Worm (Caenorhabditis elegans): ENCODE data around the gene pph-4.2.

pph-4.2 gene

DNA sequence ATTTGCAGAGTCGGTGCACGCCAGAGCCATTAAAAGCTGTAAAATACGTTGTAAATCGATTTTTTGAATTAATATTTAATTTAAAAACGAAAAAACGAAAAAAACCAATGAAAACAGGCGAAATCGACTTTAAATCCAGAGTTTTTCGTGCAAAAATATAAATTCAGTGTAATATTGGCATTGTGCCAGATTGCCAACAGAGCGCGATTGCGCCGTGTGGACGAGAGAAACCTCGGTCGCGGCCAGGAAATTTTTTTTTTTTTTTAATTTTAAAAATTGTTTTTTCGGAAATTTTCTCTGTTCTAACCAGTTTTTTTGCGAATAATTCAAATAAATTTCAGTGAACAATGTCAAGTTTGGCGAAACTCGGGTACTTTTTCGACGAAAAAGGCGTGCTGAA is 25.7 kb downstream of the pph-4.2 start, which contains the start of the genes pph-4.1 and Y75B8A.31 (continued):
- TF ChIP-seq nhr-84 (tag; optimal IDR thresholded peaks at IDR 0.05) (no peak), mef-2 (tag; optimal IDR thresholded peaks at IDR 0.05) (no peak), nhr-237 (tag; optimal IDR thresholded peaks at IDR 0.05) (no peak), efl-1 (optimal IDR thresholded peaks at IDR 0.05) (peak; percentile 80 to 83), efl-1 (GFP tag; optimal IDR thresholded peaks at IDR 0.05 in 1 of 2) (peak; percentile 79 to 97), ceh-8 (GFP tag; optimal IDR thresholded peaks at IDR 0.05) (no peak), unc-130 (tag; optimal IDR thresholded peaks at IDR 0.05) (peak; percentile 91), tlp-1 (tag; optimal IDR thresholded peaks at IDR 0.05) (no peak), fkh-4 (tag; optimal IDR thresholded peaks at IDR 0.05; ENCODE audit: borderline replicate concordance) (peak; percentile 83), nhr-20 (tag; optimal IDR thresholded peaks at IDR 0.05) (peak; percentile 88), sox-4 (tag; optimal IDR thresholded peaks at IDR 0.05) (peak; percentile 80), lsy-2 (tag; optimal IDR thresholded peaks at IDR 0.05) (peak; percentile 86 to 89), unc-30 (tag; optimal IDR thresholded peaks at IDR 0.05) (no peak), blmp-1 (tag; optimal IDR thresholded peaks at IDR 0.05) (peak; percentile 73), isw-1 (GFP tag; IDR thresholded peaks at IDR 0.05) (peak; percentile 78), ets-5 (GFP tag; IDR thresholded peaks at IDR 0.05) (no peak), mep-1 (tag; optimal IDR thresholded peaks at IDR 0.05) (peak; percentile 92), nhr-11 (tag; optimal IDR thresholded peaks at IDR 0.05) (peak; percentile 39), snu-23 (GFP tag; optimal IDR thresholded peaks at IDR 0.05) (peak; percentile 92), C16A3.4 (tag; optimal IDR thresholded peaks at IDR 0.05) (peak; percentile 55), ceh-88 (GFP tag; IDR thresholded peaks at IDR 0.05) (0 out of 2 replicates have a peak, but pooled peaks have one; percentile 14), efl-3 (GFP tag; optimal IDR thresholded peaks at IDR 0.05) (no peak), Y116A8C.19 (tag; optimal IDR thresholded peaks at IDR 0.05; ENCODE audit: borderline replicate concordance) (peak; percentile 58), ztf-11 (tag; optimal IDR thresholded peaks at IDR 0.05) (peak in 1 of 2 experiments; percentile 87), skn-1 (tag; optimal IDR thresholded peaks at IDR 0.05) (peak; percentile 89), irx-1 (tag; optimal IDR thresholded peaks at IDR 0.05) (peak; percentile 88), nhr-90 (tag; optimal IDR thresholded peaks at IDR 0.05; ENCODE audit: poor library complexity) (peak; percentile 93), nhr-77 (tag; optimal IDR thresholded peaks at IDR 0.05) (peak; percentile 19), nhr-12 (tag; optimal IDR thresholded peaks at IDR 0.05) (no peak), lin-14 (GFP tag; optimal IDR thresholded peaks at IDR 0.05) (no peak), fkh-8 (tag; optimal IDR thresholded peaks at IDR 0.05) (peak; percentile 90), ztf-4 (tag; optimal IDR thresholded peaks at IDR 0.05) (no peak), fkh-10 (GFP tag; optimal IDR thresholded peaks at IDR 0.05) (no peak), nhr-85 (tag) (peak; percentile 94), grh-1 (GFP tag; IDR thresholded peaks at IDR 0.05) (peak; percentile 46; the same call in 1 of the 2 replicates), ceh-90 (tag; optimal IDR thresholded peaks at IDR 0.05) (peak; percentile 92), mdl-1 (tag; optimal IDR thresholded peaks at IDR 0.05) (peak in 1 of 2 experiments; percentile 64), unc-62 (GFP tag; optimal IDR thresholded peaks at IDR 0.05) (no peak), C04F5.9 (tag; optimal IDR thresholded peaks at IDR 0.05) (peak; percentile 73), C34B4.2 (tag; optimal IDR thresholded peaks at IDR 0.05) (no peak)

DNA sequence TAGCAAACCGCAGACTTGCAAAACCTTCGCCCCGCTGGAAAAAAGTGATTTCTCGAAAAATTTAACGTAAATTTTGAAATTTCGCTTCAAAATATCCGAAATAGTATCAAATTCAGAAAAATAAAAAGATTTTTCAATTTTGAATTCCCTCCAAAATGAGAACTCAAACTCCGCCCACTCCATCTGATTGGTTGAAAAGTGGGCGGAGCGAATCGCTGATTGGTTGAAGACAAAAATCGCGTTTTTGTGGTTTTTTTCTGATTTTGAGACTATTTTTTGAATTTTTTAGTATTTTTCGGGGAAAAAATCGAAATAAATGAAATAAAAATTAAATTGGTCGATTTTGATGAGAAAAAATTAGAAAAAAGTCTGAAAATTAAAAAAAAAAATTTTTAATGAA is 28.0 kb downstream of the pph-4.2 start:
- TF ChIP-seq lin-15B (tag; optimal IDR thresholded peaks at IDR 0.05) (no peak), hlh-4 (tag; optimal IDR thresholded peaks at IDR 0.05) (no peak), hlh-17 (GFP tag; optimal IDR thresholded peaks at IDR 0.05; ENCODE audit: borderline replicate concordance) (no peak), efl-1 (optimal IDR thresholded peaks at IDR 0.05) (no peak), efl-1 (GFP tag; optimal IDR thresholded peaks at IDR 0.05 in 1 of 2) (peak in 1 of 2 experiments; percentile 34)
